Worm (Caenorhabditis elegans): ENCODE results near the gene ZK757.1.

ZK757.1 gene

ce11 chrIII:9899720-9900119, 28.8 kb upstream of the ZK757.1 start:
- TF ChIP-seq fos-1 (tag; optimal IDR thresholded peaks at IDR 0.05): no peak
- no peak for TF ChIP-seq sma-9 (GFP tag; optimal IDR thresholded peaks at IDR 0.05)
- no peak for TF ChIP-seq sma-9 (tag; optimal IDR thresholded peaks at IDR 0.05)

- TF ChIP-seq nhr-12 (tag; optimal IDR thresholded peaks at IDR 0.05) (no peak), mab-5 (tag; optimal IDR thresholded peaks at IDR 0.05) (no peak), nhr-6 (tag; optimal IDR thresholded peaks at IDR 0.05) (no peak), dmd-4 (tag; optimal IDR thresholded peaks at IDR 0.05) (no peak), gmeb-1 (tag; optimal IDR thresholded peaks at IDR 0.05) (no peak), nhr-237 (tag; optimal IDR thresholded peaks at IDR 0.05) (no peak), fos-1 (tag; optimal IDR thresholded peaks at IDR 0.05) (no peak), ceh-82 (tag; optimal IDR thresholded peaks at IDR 0.05) (no peak)
Measured at ce11 chrIII:9892855-9893254, 21.9 kb upstream of the ZK757.1 start, which contains the start of gene mam-7. Gene mam-7 (plus strand): TSS chrIII:9893155.

- TF ChIP-seq mbf-1 (tag; optimal IDR thresholded peaks at IDR 0.05) (no peak), ztf-4 (tag; optimal IDR thresholded peaks at IDR 0.05) (no peak), mab-5 (tag; optimal IDR thresholded peaks at IDR 0.05) (no peak), R02D3.7 (tag; optimal IDR thresholded peaks at IDR 0.05) (no peak), ama-1 (optimal IDR thresholded peaks at IDR 0.05) (no peak), sma-3 (GFP tag; optimal IDR thresholded peaks at IDR 0.05) (no peak), F13H6.1 (tag; optimal IDR thresholded peaks at IDR 0.05) (no peak), alr-1 (tag; optimal IDR thresholded peaks at IDR 0.05) (no peak), nhr-10 (tag; optimal IDR thresholded peaks at IDR 0.05) (no peak)
Measured at ce11 chrIII:9891324-9891723, 20.4 kb upstream of the ZK757.1 start, which contains the start of gene alg-4. Gene alg-4 (minus strand): TSS chrIII:9891424.

ce11 chrIII:9886323-9886722, 15.4 kb upstream of the ZK757.1 start:
- TF ChIP-seq zag-1 (tag; optimal IDR thresholded peaks at IDR 0.05): no peak
- no peak for TF ChIP-seq gmeb-1 (tag; optimal IDR thresholded peaks at IDR 0.05)
- TF ChIP-seq C34F6.9 (tag; optimal IDR thresholded peaks at IDR 0.05): peak; percentile 1
- no peak for TF ChIP-seq nhr-129 (tag; optimal IDR thresholded peaks at IDR 0.05)
- no peak for TF ChIP-seq R02D3.7 (tag; optimal IDR thresholded peaks at IDR 0.05)

- TF ChIP-seq elt-3 (tag; optimal IDR thresholded peaks at IDR 0.05): no peak
- peak; percentile 35 for TF ChIP-seq C34F6.9 (tag; optimal IDR thresholded peaks at IDR 0.05)
- TF ChIP-seq F13H6.1 (tag; optimal IDR thresholded peaks at IDR 0.05): peak; percentile 45
- TF ChIP-seq nhr-129 (tag; optimal IDR thresholded peaks at IDR 0.05): peak; percentile 52
Measured at ce11 chrIII:9885609-9886008, 14.7 kb upstream of the ZK757.1 start.

ce11 chrIII:9878828-9879227, 7.9 kb upstream of the ZK757.1 start, which contains the start of gene ZK757.2:
Gene ZK757.2 (minus strand): TSS chrIII:9878928.
- no peak for TF ChIP-seq ztf-4 (tag; optimal IDR thresholded peaks at IDR 0.05)
- TF ChIP-seq lin-13 (GFP tag; optimal IDR thresholded peaks at IDR 0.05): no peak
- TF ChIP-seq nhr-10 (tag; optimal IDR thresholded peaks at IDR 0.05): no peak
- TF ChIP-seq sem-4 (tag; optimal IDR thresholded peaks at IDR 0.05): no peak
- no peak for TF ChIP-seq gmeb-1 (tag; optimal IDR thresholded peaks at IDR 0.05)
- TF ChIP-seq nhr-237 (tag; optimal IDR thresholded peaks at IDR 0.05): no peak

ce11 chrIII:9876951-9877350, 6.0 kb upstream of the ZK757.1 start, which contains the start of gene ZK757.10:
Gene ZK757.10 (plus strand): TSS chrIII:9877251.
- TF ChIP-seq Y55F3AM.14 (GFP tag; optimal IDR thresholded peaks at IDR 0.05) (no peak), unc-55 (GFP tag; optimal IDR thresholded peaks at IDR 0.05) (no peak), dmd-4 (tag; optimal IDR thresholded peaks at IDR 0.05) (no peak), C34F6.9 (tag; optimal IDR thresholded peaks at IDR 0.05) (no peak), nhr-21 (tag; optimal IDR thresholded peaks at IDR 0.05) (no peak), blmp-1 (tag; optimal IDR thresholded peaks at IDR 0.05; ENCODE audit: insufficient read depth) (no peak), sma-9 (GFP tag; optimal IDR thresholded peaks at IDR 0.05) (no peak), sma-9 (tag; optimal IDR thresholded peaks at IDR 0.05) (no peak), ama-1 (optimal IDR thresholded peaks at IDR 0.05) (no peak), zag-1 (tag; optimal IDR thresholded peaks at IDR 0.05) (no peak), ztf-11 (tag; optimal IDR thresholded peaks at IDR 0.05) (no peak), nhr-129 (tag; optimal IDR thresholded peaks at IDR 0.05) (no peak), crh-2 (tag; optimal IDR thresholded peaks at IDR 0.05) (no peak), nhr-77 (tag; optimal IDR thresholded peaks at IDR 0.05) (no peak), ztf-4 (tag; optimal IDR thresholded peaks at IDR 0.05) (no peak), mab-5 (tag; optimal IDR thresholded peaks at IDR 0.05) (no peak)

All from whole organism, L2 larva.